Worm (Caenorhabditis elegans): ENCODE results near the gene srh-287.

DNA sequence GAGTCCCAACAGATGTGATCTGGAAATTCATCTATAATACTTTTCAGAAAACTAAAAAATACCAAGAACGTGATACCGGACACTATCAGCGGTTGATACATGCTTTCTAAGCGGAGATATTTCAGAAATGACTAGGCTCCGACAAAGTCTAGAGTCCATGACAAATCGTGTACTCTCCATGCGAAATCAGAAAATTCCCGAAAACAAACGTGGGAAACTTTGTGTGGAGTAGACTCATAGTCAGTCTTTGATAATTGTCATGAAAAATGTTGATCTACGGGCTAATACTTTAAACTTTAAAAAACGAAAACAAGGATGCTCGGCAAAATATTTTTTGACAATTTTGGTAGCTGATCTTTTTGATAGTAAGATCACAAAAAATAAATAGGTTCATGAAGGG lies 1.8 kb upstream of the srh-287 start, which contains the start of gene srx-18:
- TF ChIP-seq him-1 (tag; optimal IDR thresholded peaks at IDR 0.05): no peak
- TF ChIP-seq W03F9.2 (tag; optimal IDR thresholded peaks at IDR 0.05): no peak
- TF ChIP-seq dao-5 (tag; optimal IDR thresholded peaks at IDR 0.05): no peak

All from whole organism, L4/young adult.